Fruit fly (Drosophila melanogaster): ENCODE measurements around the gene Uba5.

DNA sequence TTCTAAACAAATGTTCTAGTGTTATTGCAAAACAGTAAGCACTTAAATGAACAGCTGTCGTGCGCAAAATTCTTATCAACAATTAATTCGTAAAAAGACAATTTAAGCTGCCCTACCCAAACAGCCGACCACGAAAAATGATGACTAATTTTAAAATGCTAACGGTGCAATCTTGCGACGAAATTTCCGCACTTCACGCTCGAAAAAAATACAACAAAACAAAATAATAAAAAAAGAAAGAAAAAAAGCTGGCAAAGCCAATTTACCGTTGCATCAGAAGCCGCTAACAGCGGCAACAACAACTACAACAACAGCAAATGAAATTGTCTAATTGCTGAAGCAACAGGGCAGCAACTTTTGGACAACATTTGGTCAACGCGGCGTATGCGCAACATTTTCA, 20.3 kb downstream of the Uba5 start:
- no peak for TF ChIP-seq jim (GFP tag; optimal IDR thresholded peaks at IDR 0.05)
- no peak for TF ChIP-seq psq (GFP tag; optimal IDR thresholded peaks at IDR 0.05)
- TF ChIP-seq Jra (GFP tag; optimal IDR thresholded peaks at IDR 0.05): no peak
- TF ChIP-seq Hr78 (GFP tag; optimal IDR thresholded peaks at IDR 0.05): no peak
- TF ChIP-seq rgr (GFP tag; optimal IDR thresholded peaks at IDR 0.05): no peak
- TF ChIP-seq Hr83 (GFP tag; optimal IDR thresholded peaks at IDR 0.05; ENCODE audit: poor library complexity, severe bottlenecking): no peak
- no peak for TF ChIP-seq br (GFP tag; optimal IDR thresholded peaks at IDR 0.05)
- no peak for TF ChIP-seq Myc (optimal IDR thresholded peaks at IDR 0.05)
- TF ChIP-seq CG9705 (GFP tag; optimal IDR thresholded peaks at IDR 0.05): no peak
- TF ChIP-seq Hnf4 (GFP tag; optimal IDR thresholded peaks at IDR 0.05): no peak
- TF ChIP-seq usp (GFP tag; optimal IDR thresholded peaks at IDR 0.05): no peak
- no peak for TF ChIP-seq Dif (GFP tag; optimal IDR thresholded peaks at IDR 0.05; ENCODE audit: partially characterized antibody)
- no peak for TF ChIP-seq Vsx2 (GFP tag; optimal IDR thresholded peaks at IDR 0.05; ENCODE audit: partially characterized antibody)
